Fruit fly (Drosophila melanogaster) whole organism, pupa: ENCODE results near the gene Meics.

ENCODE experiments used
- CG10348 ChIP-seq: fragments of 200-800 bp; sonication (Bioruptor generic); IDR thresholded peaks from 2 replicates; pipeline ENCODE4 v1.3.6; 2022; ENCODE audit warnings: missing biosample characterization, missing genetic modification characterization
- CG12605 ChIP-seq: fragments of 200-800 bp; sonication (Bioruptor generic); IDR thresholded peaks from 2 replicates; pipeline ENCODE4 v1.3.6; 2022; ENCODE audit warnings: missing biosample characterization, missing genetic modification characterization
- CG13204 ChIP-seq: fragments of 200-800 bp; sonication (Bioruptor generic); optimal IDR thresholded peaks from 2 replicates; lab custom pipeline; 2018; ENCODE audit warnings: missing biosample characterization, mild to moderate bottlenecking, missing genetic modification characterization, moderate library complexity
- CG14655 ChIP-seq: fragments of 200-800 bp; sonication (Bioruptor generic); optimal IDR thresholded peaks from 3 replicates; lab custom pipeline; 2017; ENCODE audit warnings: mild to moderate bottlenecking, missing biosample characterization, missing genetic modification reagents, missing genetic modification characterization
- CG15710 ChIP-seq: fragments of 200-800 bp; sonication (Bioruptor generic); optimal IDR thresholded peaks from 2 replicates; lab custom pipeline; 2018; ENCODE audit warnings: missing biosample characterization, mild to moderate bottlenecking, missing genetic modification characterization, moderate library complexity
- CG17806 ChIP-seq: fragments of 200-800 bp; sonication (Bioruptor generic); optimal IDR thresholded peaks from 2 replicates; lab custom pipeline; 2018; ENCODE audit warnings: missing biosample characterization, mild to moderate bottlenecking, missing genetic modification characterization, moderate library complexity
- CG32121 ChIP-seq: fragments of 200-800 bp; sonication (Bioruptor generic); IDR thresholded peaks from 2 replicates; pipeline ENCODE4 v1.3.6; 2022; ENCODE audit warnings: missing biosample characterization, missing genetic modification characterization
- CG34367 ChIP-seq: fragments of 200-800 bp; sonication (Bioruptor generic); optimal IDR thresholded peaks from 2 replicates; lab custom pipeline; 2018; ENCODE audit warnings: missing biosample characterization, mild to moderate bottlenecking, missing genetic modification characterization
- CG4496 ChIP-seq: fragments of 200-800 bp; sonication (Bioruptor generic); IDR thresholded peaks from 3 replicates; pipeline ENCODE4 v1.3.6; 2022; ENCODE audit warnings: missing biosample characterization, missing genetic modification characterization
- CG8159 ChIP-seq: fragments of 200-800 bp; sonication (Bioruptor generic); optimal IDR thresholded peaks from 3 replicates; lab custom pipeline; 2018; ENCODE audit warnings: missing biosample characterization, mild to moderate bottlenecking, missing genetic modification characterization, moderate library complexity
- CG8301 ChIP-seq: fragments of 200-800 bp; sonication (Bioruptor generic); optimal IDR thresholded peaks from 2 replicates; lab custom pipeline; 2018; ENCODE audit warnings: missing biosample characterization, mild to moderate bottlenecking, missing genetic modification characterization
- CG9948 ChIP-seq: fragments of 200-800 bp; sonication (Bioruptor generic); optimal IDR thresholded peaks from 2 replicates; lab custom pipeline; 2018; ENCODE audit warnings: missing biosample characterization, mild to moderate bottlenecking, missing genetic modification characterization, moderate library complexity
- D1 ChIP-seq: fragments of 200-800 bp; sonication (Bioruptor generic); optimal IDR thresholded peaks from 2 replicates; lab custom pipeline; 2018; ENCODE audit warnings: missing biosample characterization, mild to moderate bottlenecking, missing genetic modification characterization, moderate library complexity
- EcR ChIP-seq: fragments of 200-800 bp; sonication (Bioruptor generic); optimal IDR thresholded peaks from 3 replicates; lab custom pipeline; 2019; ENCODE audit warnings: missing biosample characterization, missing genetic modification characterization, mild to moderate bottlenecking, moderate library complexity, missing genetic modification reagents
- Ets98B ChIP-seq: fragments of 200-800 bp; sonication (Bioruptor generic); IDR thresholded peaks from 2 replicates; pipeline ENCODE4 v1.3.6; 2022; ENCODE audit warnings: missing biosample characterization, missing genetic modification characterization
- Pif1A ChIP-seq: fragments of 200-800 bp; sonication (Bioruptor generic); optimal IDR thresholded peaks from 3 replicates; lab custom pipeline; 2016; ENCODE audit warnings: missing biosample characterization, missing genetic modification characterization
- Pif1B ChIP-seq: fragments of 200-800 bp; sonication (Bioruptor generic); optimal IDR thresholded peaks from 3 replicates; lab custom pipeline; 2016; ENCODE audit warnings: missing biosample characterization, missing genetic modification characterization
- Snoo ChIP-seq: fragments of 200-800 bp; sonication (Bioruptor generic); optimal IDR thresholded peaks from 3 replicates; lab custom pipeline; 2017; ENCODE audit warnings: missing biosample characterization, mild to moderate bottlenecking, missing genetic modification characterization, inconsistent platforms
- fd96Ca ChIP-seq: fragments of 200-800 bp; sonication (Bioruptor generic); IDR thresholded peaks from 3 replicates; pipeline ENCODE4 v1.3.6; 2022; ENCODE audit warnings: missing biosample characterization, missing genetic modification characterization
- gl ChIP-seq: fragments of 200-800 bp; sonication (Bioruptor generic); optimal IDR thresholded peaks from 2 replicates; lab custom pipeline; 2018; ENCODE audit warnings: missing biosample characterization, mild to moderate bottlenecking, missing genetic modification characterization
- rn ChIP-seq: fragments of 200-800 bp; sonication (Bioruptor generic); IDR thresholded peaks from 2 replicates; pipeline ENCODE4 v1.3.6; 2022; ENCODE audit warnings: missing biosample characterization, missing genetic modification characterization

Gene Meics

dm6 chr3L:13951564-13951963 lies 12.9 kb downstream of the Meics start:
- no peak for TF ChIP-seq D1 (tag; lab: Kevin White, UChicago)
- TF ChIP-seq CG14655 (GFP tag; lab: Kevin White, UChicago): no peak

DNA sequence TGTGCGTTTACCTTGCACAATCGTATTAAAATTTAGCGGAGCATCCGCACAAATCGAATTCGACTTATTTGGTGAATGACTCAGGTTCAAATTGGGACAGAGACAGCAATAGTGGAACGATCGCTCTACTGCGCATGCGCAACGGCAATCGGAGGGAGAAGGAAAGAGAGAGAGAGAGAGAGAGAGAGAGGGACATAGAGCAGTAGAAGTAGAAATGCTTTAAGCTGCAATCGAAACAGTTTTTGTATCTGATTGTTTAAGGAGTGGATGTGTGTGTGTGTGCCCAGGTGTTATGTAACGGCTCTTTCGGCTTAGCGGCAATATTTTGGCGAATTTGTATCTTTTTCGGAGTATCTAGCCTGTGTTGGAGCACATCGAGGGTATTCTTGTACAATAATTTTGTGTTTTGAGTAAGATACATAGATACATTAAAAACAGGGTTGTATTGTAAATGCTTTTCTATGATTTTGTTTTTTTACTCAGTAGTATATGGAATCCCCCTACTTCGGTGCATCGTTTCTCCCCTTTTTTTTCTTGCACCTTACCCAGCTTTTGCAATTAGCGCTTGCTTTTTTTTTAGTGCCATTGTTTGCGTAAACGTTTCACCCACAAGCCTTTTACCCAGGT lies 14.9 kb downstream of the Meics start:
- TF ChIP-seq D1 (tag; lab: Kevin White, UChicago) (no peak), CG4496 (GFP tag; lab: Robert Waterston, UW) (peak; percentile 82), CG13204 (GFP tag; lab: Kevin White, UChicago) (no peak), Pif1B (GFP tag; lab: Kevin White, UChicago) (no peak), CG12605 (0 out of 2 replicates have a peak, but pooled peaks have one; percentile 38), CG15710 (tag; lab: Kevin White, UChicago) (no peak), CG17806 (tag; lab: Kevin White, UChicago) (no peak), Pif1A (peak; percentile 6), EcR (no peak), Ets98B (GFP tag; lab: Robert Waterston, UW) (peak; percentile 72), fd96Ca (GFP tag; lab: Robert Waterston, UW) (no peak), rn (GFP tag; lab: Robert Waterston, UW) (no peak), gl (no peak), CG34367 (tag; lab: Kevin White, UChicago) (no peak), CG14655 (GFP tag; lab: Kevin White, UChicago) (peak; percentile 33), CG10348 (GFP tag; lab: Robert Waterston, UW) (no peak), CG8301 (tag; lab: Kevin White, UChicago) (peak; percentile 42), CG32121 (GFP tag; lab: Robert Waterston, UW) (peak; percentile 67; the same call in 1 of the 2 replicates)

- no peak for TF ChIP-seq CG8159
- TF ChIP-seq CG8301 (tag; lab: Kevin White, UChicago): no peak
- TF ChIP-seq EcR: peak; percentile 13
Measured at dm6 chr3L:13946003-13946402, 18.5 kb downstream of the Meics start.

- TF ChIP-seq CG13204 (GFP tag; lab: Kevin White, UChicago): no peak
- TF ChIP-seq EcR: peak; percentile 44
- TF ChIP-seq CG32121 (GFP tag; lab: Robert Waterston, UW): no peak
- TF ChIP-seq Ets98B (GFP tag; lab: Robert Waterston, UW): no peak
Measured at dm6 chr3L:13939151-13939499, 25.4 kb downstream of the Meics start, which contains the start of gene CG32137. TSS of gene CG32137 (plus strand) at chr3L:13939250.

- TF ChIP-seq CG12605 (no peak; the same call in 1 of the 2 replicates), gl (peak; percentile 72), CG10348 (GFP tag; lab: Robert Waterston, UW) (peak; percentile 48; the same call in 1 of the 2 replicates), CG14655 (GFP tag; lab: Kevin White, UChicago) (peak; percentile 97), CG34367 (tag; lab: Kevin White, UChicago) (peak; percentile 89), CG13204 (GFP tag; lab: Kevin White, UChicago) (peak; percentile 68), CG8301 (tag; lab: Kevin White, UChicago) (peak; percentile 96), CG32121 (GFP tag; lab: Robert Waterston, UW) (peak; percentile 76), Pif1B (GFP tag; lab: Kevin White, UChicago) (peak; percentile 93), EcR (no peak), CG17806 (tag; lab: Kevin White, UChicago) (peak; percentile 87), D1 (tag; lab: Kevin White, UChicago) (peak; percentile 73), CG9948 (tag; lab: Kevin White, UChicago) (peak; percentile 93), CG4496 (GFP tag; lab: Robert Waterston, UW) (peak; percentile 74), Ets98B (GFP tag; lab: Robert Waterston, UW) (peak; percentile 76), fd96Ca (GFP tag; lab: Robert Waterston, UW) (peak; percentile 76; the same call in 2 of the 3 replicates), rn (GFP tag; lab: Robert Waterston, UW) (0 out of 2 replicates have a peak, but pooled peaks have one; percentile 53), CG8159 (peak; percentile 96), Pif1A (peak; percentile 94), Snoo (peak; percentile 94), CG15710 (tag; lab: Kevin White, UChicago) (peak; percentile 94)
- TF ChIP-seq, all 21 proteins: peak for 19
Measured at dm6 chr3L:13938470-13939150, 25.9 kb downstream of the Meics start.

- TF ChIP-seq Pif1A (no peak), CG10348 (GFP tag; lab: Robert Waterston, UW) (no peak), CG12605 (peak; percentile 70; the same call in 1 of the 2 replicates), Ets98B (GFP tag; lab: Robert Waterston, UW) (peak; percentile 46; the same call in 1 of the 2 replicates), CG15710 (tag; lab: Kevin White, UChicago) (no peak), EcR (no peak), D1 (tag; lab: Kevin White, UChicago) (no peak), CG4496 (GFP tag; lab: Robert Waterston, UW) (peak; percentile 45; the same call in 1 of the 3 replicates), CG32121 (GFP tag; lab: Robert Waterston, UW) (peak; percentile 33), gl (peak; percentile 22), fd96Ca (GFP tag; lab: Robert Waterston, UW) (peak; percentile 26; the same call in 1 of the 3 replicates), CG14655 (GFP tag; lab: Kevin White, UChicago) (no peak), rn (GFP tag; lab: Robert Waterston, UW) (no peak), Snoo (no peak), Pif1B (GFP tag; lab: Kevin White, UChicago) (no peak), CG34367 (tag; lab: Kevin White, UChicago) (no peak), CG9948 (tag; lab: Kevin White, UChicago) (no peak), CG13204 (GFP tag; lab: Kevin White, UChicago) (no peak), CG8159 (peak; percentile 20), CG17806 (tag; lab: Kevin White, UChicago) (peak; percentile 6), CG8301 (tag; lab: Kevin White, UChicago) (no peak)
Measured at dm6 chr3L:13936771-13937170, 27.7 kb downstream of the Meics start.
